Fruit fly (Drosophila melanogaster): ENCODE data around the gene Adgf-A2.

Adgf-A2 gene

DNA sequence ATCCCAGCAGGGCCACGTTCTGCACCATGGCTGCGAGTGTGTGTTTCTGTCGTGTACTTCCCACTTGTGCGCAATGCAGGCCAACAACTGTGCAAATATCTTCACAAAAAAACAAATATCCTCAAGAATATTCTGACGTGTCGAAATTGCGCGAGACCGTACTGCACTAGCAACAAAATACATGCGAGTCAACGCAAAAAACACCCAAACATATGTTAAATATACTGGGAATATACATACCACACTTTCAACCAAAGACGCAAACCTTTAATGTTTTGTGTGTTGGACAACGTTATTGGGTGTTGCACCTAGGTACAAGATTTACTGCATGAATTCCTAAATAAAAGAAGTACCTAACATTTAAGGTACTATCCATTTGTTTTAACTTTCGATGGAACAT lies 38.1 kb upstream of the Adgf-A2 start, which contains the start of gene NUCB1 (continued):
- TF ChIP-seq CG17612 (GFP tag; IDR thresholded peaks at IDR 0.05) = no peak
- TF ChIP-seq CG3065 (GFP tag; optimal IDR thresholded peaks at IDR 0.05) = peak; percentile 18
- TF ChIP-seq dysf (GFP tag; IDR thresholded peaks at IDR 0.05) = 0 out of 3 replicates have a peak, but pooled peaks have one; percentile 33
- TF ChIP-seq Mes4 (GFP tag; optimal IDR thresholded peaks at IDR 0.05) = no peak
- TF ChIP-seq CG31365 (tag; optimal IDR thresholded peaks at IDR 0.05) = no peak
- no peak for TF ChIP-seq exex (tag; optimal IDR thresholded peaks at IDR 0.05)
- peak; percentile 69 for TF ChIP-seq Jarid2 (GFP tag; optimal IDR thresholded peaks at IDR 0.05)
- peak; percentile 40 for TF ChIP-seq ind (GFP tag; optimal IDR thresholded peaks at IDR 0.05)
- no peak for TF ChIP-seq stc (GFP tag; IDR thresholded peaks at IDR 0.05)
- TF ChIP-seq zfh2 (GFP tag; optimal IDR thresholded peaks at IDR 0.05) = peak; percentile 49
- peak; percentile 56; the same call in 1 of the 3 replicates for TF ChIP-seq CG11456 (GFP tag; IDR thresholded peaks at IDR 0.05)
- peak; percentile 48 for TF ChIP-seq phol (tag; optimal IDR thresholded peaks at IDR 0.05)
- TF ChIP-seq chn (GFP tag; optimal IDR thresholded peaks at IDR 0.05) = peak; percentile 3
- TF ChIP-seq crol (GFP tag; IDR thresholded peaks at IDR 0.05) = no peak
- no peak for TF ChIP-seq zen2 (GFP tag; IDR thresholded peaks at IDR 0.05; ENCODE audit: partially characterized antibody)
- peak; percentile 97 for TF ChIP-seq row (GFP tag; IDR thresholded peaks at IDR 0.05)
- no peak for TF ChIP-seq CG17359 (tag; optimal IDR thresholded peaks at IDR 0.05)
- peak in 1 of 3 experiments; percentile 16 for TF ChIP-seq lola (GFP tag; optimal IDR thresholded peaks at IDR 0.05)
- peak; percentile 33 for TF ChIP-seq CG4424 (GFP tag; optimal IDR thresholded peaks at IDR 0.05)
- TF ChIP-seq sob (GFP tag; IDR thresholded peaks at IDR 0.05) = peak; percentile 68
- peak; percentile 2 for TF ChIP-seq repo (GFP tag; optimal IDR thresholded peaks at IDR 0.05)
- TF ChIP-seq Antp (GFP tag; optimal IDR thresholded peaks at IDR 0.05) = peak; percentile 5
- TF ChIP-seq seq (GFP tag; IDR thresholded peaks at IDR 0.05) = no peak
- no peak for TF ChIP-seq CG14050 (GFP tag; IDR thresholded peaks at IDR 0.05)
- TF ChIP-seq CG8290 (GFP tag; optimal IDR thresholded peaks at IDR 0.05) = peak; percentile 20
- TF ChIP-seq CG8290 (tag; optimal IDR thresholded peaks at IDR 0.05) = peak in 1 of 2 experiments; percentile 89
- TF ChIP-seq ftz-f1 (GFP tag; optimal IDR thresholded peaks at IDR 0.05) = no peak
- peak; percentile 46 for TF ChIP-seq zen (tag; optimal IDR thresholded peaks at IDR 0.05)
- TF ChIP-seq E2f2 (GFP tag; IDR thresholded peaks at IDR 0.05) = peak; percentile 24; the same call in 1 of the 2 replicates
- TF ChIP-seq gfzf (GFP tag; optimal IDR thresholded peaks at IDR 0.05) = peak; percentile 97
- TF ChIP-seq CG10267 (tag; optimal IDR thresholded peaks at IDR 0.05) = peak; percentile 95
- TF ChIP-seq CG6765 (GFP tag; optimal IDR thresholded peaks at IDR 0.05) = peak; percentile 16
- TF ChIP-seq CG9932 (GFP tag; IDR thresholded peaks at IDR 0.05) = peak; percentile 68
- peak; percentile 60 for TF ChIP-seq ci (GFP tag; IDR thresholded peaks at IDR 0.05)
- peak; percentile 93 for TF ChIP-seq MESR4 (GFP tag; optimal IDR thresholded peaks at IDR 0.05)
- TF ChIP-seq CG8944 (GFP tag; optimal IDR thresholded peaks at IDR 0.05) = peak; percentile 33
- TF ChIP-seq Spps (tag; optimal IDR thresholded peaks at IDR 0.05) = peak; percentile 21
- no peak for TF ChIP-seq Ada2b (GFP tag; IDR thresholded peaks at IDR 0.05)
- TF ChIP-seq D19A (tag; optimal IDR thresholded peaks at IDR 0.05) = no peak
- no peak for TF ChIP-seq CG31224 (GFP tag; IDR thresholded peaks at IDR 0.05)
- TF ChIP-seq cato (GFP tag; optimal IDR thresholded peaks at IDR 0.05; ENCODE audit: borderline replicate concordance) = no peak
- TF ChIP-seq ERR (GFP tag; optimal IDR thresholded peaks at IDR 0.05) = peak; percentile 34
- TF ChIP-seq Trl (optimal IDR thresholded peaks at IDR 0.05) = no peak
- peak; percentile 36 for TF ChIP-seq Trl (GFP tag; optimal IDR thresholded peaks at IDR 0.05)
- TF ChIP-seq CG8089 (GFP tag; optimal IDR thresholded peaks at IDR 0.05) = peak; percentile 7
- peak; percentile 31 for TF ChIP-seq CG1647 (GFP tag; optimal IDR thresholded peaks at IDR 0.05)
- TF ChIP-seq kah (GFP tag; optimal IDR thresholded peaks at IDR 0.05) = no peak
- TF ChIP-seq CG16813 (GFP tag; IDR thresholded peaks at IDR 0.05; ENCODE audit: partially characterized antibody) = 0 out of 3 replicates have a peak, but pooled peaks have one; percentile 4
- TF ChIP-seq Ets97D (GFP tag; optimal IDR thresholded peaks at IDR 0.05) = peak; percentile 85
- peak; percentile 43 for TF ChIP-seq Dip3 (GFP tag; optimal IDR thresholded peaks at IDR 0.05)
- peak; percentile 64 for TF ChIP-seq mam (GFP tag; optimal IDR thresholded peaks at IDR 0.05)
- TF ChIP-seq ranshi (GFP tag; IDR thresholded peaks at IDR 0.05) = 0 out of 2 replicates have a peak, but pooled peaks have one; percentile 14
